Fruit fly (Drosophila melanogaster) whole organism, embryonic: Measurements from ENCODE around the gene CG42693.
A peak's percentile ranks its signal among the peaks of the same experiment; 100 is the strongest.

Experiments used
- Awh ChIP-seq: fragments of 200-800 bp; sonication (Bioruptor generic); IDR thresholded peaks from 2 replicates; pipeline ENCODE4, ENCODE4 v1.3.6; 2022; ENCODE audit warnings: missing biosample characterization, missing genetic modification characterization
- CG10267 ChIP-seq: fragments of 200-800 bp; sonication (Bioruptor generic); optimal IDR thresholded peaks from 2 replicates; lab custom pipeline; 2018; ENCODE audit warnings: missing biosample characterization, mild to moderate bottlenecking, missing genetic modification characterization, moderate library complexity
- CG10366 ChIP-seq: fragments of 200-800 bp; sonication (Bioruptor generic); IDR thresholded peaks from 2 replicates; pipeline ENCODE4 v1.3.6; 2022; ENCODE audit warnings: missing biosample characterization, missing genetic modification characterization
- CG10462 ChIP-seq: fragments of 200-800 bp; sonication (Bioruptor generic); optimal IDR thresholded peaks from 2 replicates; lab custom pipeline; 2016; ENCODE audit warnings: missing biosample characterization, missing genetic modification characterization
- CG11504 ChIP-seq: fragments of 200-800 bp; sonication (Bioruptor generic); optimal IDR thresholded peaks from 3 replicates; lab custom pipeline; 2019; ENCODE audit warnings: missing biosample characterization, mild to moderate bottlenecking, missing genetic modification characterization, moderate library complexity
- CG12299 ChIP-seq: fragments of 200-800 bp; sonication (Bioruptor generic); optimal IDR thresholded peaks from 2 replicates; lab custom pipeline; 2018; ENCODE audit warnings: missing biosample characterization, mild to moderate bottlenecking, missing genetic modification characterization
- CG1529 ChIP-seq: fragments of 200-800 bp; sonication (Bioruptor generic); optimal IDR thresholded peaks from 3 replicates; lab custom pipeline; 2018; ENCODE audit warnings: missing biosample characterization, missing genetic modification characterization
- CG1602 ChIP-seq: fragments of 200-800 bp; sonication (Bioruptor generic); optimal IDR thresholded peaks from 3 replicates; lab custom pipeline; 2016; ENCODE audit warnings: missing biosample characterization, missing genetic modification characterization
- CG17359 ChIP-seq: fragments of 200-800 bp; sonication (Bioruptor generic); optimal IDR thresholded peaks from 3 replicates; lab custom pipeline; 2018; ENCODE audit warnings: missing biosample characterization, mild to moderate bottlenecking, missing genetic modification characterization, moderate library complexity
- CG18599 ChIP-seq: fragments of 200-800 bp; sonication (Bioruptor generic); optimal IDR thresholded peaks from 3 replicates; lab custom pipeline; 2017; ENCODE audit warnings: missing biosample characterization, missing genetic modification characterization, mild to moderate bottlenecking, moderate library complexity, missing genetic modification reagents
- CG18619 ChIP-seq: fragments of 200-800 bp; sonication (Bioruptor generic); optimal IDR thresholded peaks from 3 replicates; lab custom pipeline; 2017; ENCODE audit warnings: missing biosample characterization, mild to moderate bottlenecking, missing genetic modification characterization
- CG2202 ChIP-seq: fragments of 200-800 bp; sonication (Bioruptor generic); optimal IDR thresholded peaks from 2 replicates; lab custom pipeline; 2018; ENCODE audit warnings: missing biosample characterization, mild to moderate bottlenecking, missing genetic modification characterization
- CG31224 ChIP-seq: fragments of 200-800 bp; sonication (Bioruptor generic); IDR thresholded peaks from 2 replicates; pipeline ENCODE4 v1.3.6; 2022; ENCODE audit warnings: missing biosample characterization, missing genetic modification characterization
- CG6272 ChIP-seq: fragments of 200-800 bp; sonication (Bioruptor generic); IDR thresholded peaks from 2 replicates; pipeline ENCODE4 v1.3.6; 2022; ENCODE audit warnings: missing biosample characterization, missing genetic modification characterization
- CG7556 ChIP-seq: fragments of 200-800 bp; sonication (Bioruptor generic); optimal IDR thresholded peaks from 2 replicates; lab custom pipeline; 2017; ENCODE audit warnings: missing biosample characterization, mild to moderate bottlenecking, missing genetic modification characterization
- CG8478 ChIP-seq: fragments of >200 bp; optimal IDR thresholded peaks from 2 replicates; lab custom pipeline; 2018
- Dek ChIP-seq: fragments of 200-800 bp; sonication (Bioruptor generic); optimal IDR thresholded peaks from 3 replicates; lab custom pipeline; 2019; ENCODE audit warnings: missing biosample characterization, mild to moderate bottlenecking, missing genetic modification characterization, moderate library complexity
- Dip2 ChIP-seq: fragments of 200-800 bp; sonication (Bioruptor generic); IDR thresholded peaks from 2 replicates; pipeline ENCODE4 v1.3.6; 2022; ENCODE audit warnings: missing biosample characterization, missing genetic modification characterization
- Eip74EF ChIP-seq, 2 experiments: fragments of 200-800 bp in 1 of 2; fragments of >200 bp in 1 of 2; sonication (Bioruptor generic) in 1 of 2; optimal IDR thresholded peaks; 2 replicates each; lab custom pipeline; 2017 to 2019; ENCODE audit warnings: missing biosample characterization in 2 of 2, missing genetic modification characterization in 2 of 2, mild to moderate bottlenecking in 1 of 2, moderate library complexity in 1 of 2
- Fer3 ChIP-seq: fragments of 200-800 bp; sonication (Bioruptor generic); optimal IDR thresholded peaks from 2 replicates; lab custom pipeline; 2018; ENCODE audit warnings: missing biosample characterization, mild to moderate bottlenecking, missing genetic modification characterization, moderate library complexity
- Hr51 ChIP-seq, 2 experiments: fragments of 200-800 bp; sonication (Bioruptor generic); optimal IDR thresholded peaks; 2 replicates in 1 of 2; 3 replicates in 1 of 2; lab custom pipeline; 2016 to 2018; ENCODE audit warnings: missing biosample characterization in 2 of 2, missing genetic modification characterization in 2 of 2, mild to moderate bottlenecking in 1 of 2, moderate library complexity in 1 of 2
- Meics ChIP-seq: fragments of 200-800 bp; sonication (Bioruptor generic); optimal IDR thresholded peaks from 2 replicates; lab custom pipeline; 2017; ENCODE audit warnings: missing biosample characterization, mild to moderate bottlenecking, missing genetic modification characterization
- Mes4 ChIP-seq: fragments of 200-800 bp; sonication (Bioruptor generic); optimal IDR thresholded peaks from 2 replicates; lab custom pipeline; 2016; ENCODE audit warnings: missing biosample characterization, missing genetic modification characterization
- Nf-YB ChIP-seq: fragments of 200-800 bp; sonication (Bioruptor generic); optimal IDR thresholded peaks from 3 replicates; lab custom pipeline; 2019; ENCODE audit warnings: missing biosample characterization, mild to moderate bottlenecking, missing genetic modification characterization, moderate library complexity
- Oli ChIP-seq: fragments of 200-800 bp; sonication (Bioruptor generic); optimal IDR thresholded peaks from 2 replicates; lab custom pipeline; 2018; ENCODE audit warnings: missing biosample characterization, mild to moderate bottlenecking, missing genetic modification characterization, moderate library complexity
- Ravus ChIP-seq: fragments of 200-800 bp; sonication (Bioruptor generic); IDR thresholded peaks from 2 replicates; pipeline ENCODE4 v1.3.6; 2022; ENCODE audit warnings: missing biosample characterization, missing genetic modification characterization
- Six4 ChIP-seq: fragments of 200-800 bp; sonication (Bioruptor generic); optimal IDR thresholded peaks from 2 replicates; lab custom pipeline; 2016; ENCODE audit warnings: missing biosample characterization, missing genetic modification characterization
- TFAM ChIP-seq: fragments of 200-800 bp; sonication (Bioruptor generic); optimal IDR thresholded peaks from 2 replicates; lab custom pipeline; 2017; ENCODE audit warnings: missing biosample characterization, missing genetic modification characterization, inconsistent platforms
- ac ChIP-seq: fragments of 200-800 bp; sonication (Bioruptor generic); optimal IDR thresholded peaks from 3 replicates; lab custom pipeline; 2017; ENCODE audit warnings: missing biosample characterization, mild to moderate bottlenecking, missing genetic modification characterization
- bab2 ChIP-seq: fragments of 200-800 bp; sonication (Bioruptor generic); optimal IDR thresholded peaks from 2 replicates; lab custom pipeline; 2016; ENCODE audit warnings: missing biosample characterization, missing genetic modification characterization
- cato ChIP-seq: fragments of 200-800 bp; sonication (Bioruptor generic); optimal IDR thresholded peaks from 2 replicates; lab custom pipeline; 2016; ENCODE audit warnings: missing biosample characterization, missing genetic modification characterization, borderline replicate concordance
- chinmo ChIP-seq: fragments of 200-800 bp; sonication (Bioruptor generic); IDR thresholded peaks from 4 replicates; pipeline ENCODE4 v1.3.6; 2022; ENCODE audit warnings: missing biosample characterization, missing genetic modification characterization; ENCODE audit not compliant: partially characterized antibody
- dati ChIP-seq: fragments of 200-800 bp; sonication (Bioruptor generic); IDR thresholded peaks from 2 replicates; pipeline ENCODE4 v1.3.6; 2022; ENCODE audit warnings: missing biosample characterization, missing genetic modification characterization
- dmrt99B ChIP-seq: fragments of 200-800 bp; sonication (Bioruptor generic); optimal IDR thresholded peaks from 2 replicates; lab custom pipeline; 2018; ENCODE audit warnings: missing biosample characterization, mild to moderate bottlenecking, missing genetic modification characterization, moderate library complexity
- dysf ChIP-seq: fragments of 200-800 bp; sonication (Bioruptor generic); IDR thresholded peaks from 3 replicates; pipeline ENCODE4 v1.3.6; 2022; ENCODE audit warnings: missing biosample characterization, missing genetic modification characterization
- ems ChIP-seq: fragments of 200-800 bp; sonication (Bioruptor generic); optimal IDR thresholded peaks from 3 replicates; lab custom pipeline; 2016; ENCODE audit warnings: missing biosample characterization, missing genetic modification characterization
- fd96Cb ChIP-seq: fragments of 200-800 bp; sonication (Bioruptor generic); optimal IDR thresholded peaks from 2 replicates; lab custom pipeline; 2018; ENCODE audit warnings: missing biosample characterization, mild to moderate bottlenecking, missing genetic modification characterization, moderate library complexity
- gfzf ChIP-seq: fragments of 200-800 bp; sonication (Bioruptor generic); optimal IDR thresholded peaks from 2 replicates; lab custom pipeline; 2016; ENCODE audit warnings: missing biosample characterization, mild to moderate bottlenecking, missing genetic modification characterization, moderate library complexity
- gsb ChIP-seq: fragments of 200-800 bp; sonication (Bioruptor generic); IDR thresholded peaks from 2 replicates; pipeline ENCODE4 v1.3.6; 2022; ENCODE audit warnings: missing biosample characterization, missing genetic modification characterization
- ind ChIP-seq: fragments of 200-800 bp; sonication (Bioruptor generic); optimal IDR thresholded peaks from 3 replicates; lab custom pipeline; 2016; ENCODE audit warnings: missing biosample characterization, missing genetic modification characterization
- lmd ChIP-seq: fragments of 200-800 bp; sonication (Bioruptor generic); IDR thresholded peaks from 2 replicates; pipeline ENCODE4 v1.3.6; 2022; ENCODE audit warnings: missing biosample characterization, missing genetic modification characterization
- odd ChIP-seq: fragments of 200-800 bp; sonication (Bioruptor generic); optimal IDR thresholded peaks from 2 replicates; lab custom pipeline; 2017; ENCODE audit warnings: missing biosample characterization, mild to moderate bottlenecking, missing genetic modification characterization
- peb ChIP-seq: fragments of 200-800 bp; sonication (Bioruptor generic); IDR thresholded peaks from 2 replicates; pipeline ENCODE4 v1.3.6; 2022; ENCODE audit warnings: missing biosample characterization, missing genetic modification characterization
- run ChIP-seq: fragments of 200-800 bp; sonication (Bioruptor generic); optimal IDR thresholded peaks from 3 replicates; lab custom pipeline; 2018; ENCODE audit warnings: missing biosample characterization, mild to moderate bottlenecking, missing genetic modification characterization
- slou ChIP-seq: fragments of 200-800 bp; sonication (Bioruptor generic); optimal IDR thresholded peaks from 3 replicates; lab custom pipeline; 2016; ENCODE audit warnings: missing biosample characterization, missing genetic modification characterization
- sr ChIP-seq: fragments of 200-800 bp; sonication (Bioruptor generic); IDR thresholded peaks from 3 replicates; pipeline ENCODE4 v1.3.6; 2022; ENCODE audit warnings: missing biosample characterization, missing genetic modification characterization
- ssp ChIP-seq: fragments of 200-800 bp; sonication (Bioruptor generic); IDR thresholded peaks from 2 replicates; pipeline ENCODE4 v1.3.6; 2022; ENCODE audit warnings: missing biosample characterization, missing genetic modification characterization
- stc ChIP-seq: fragments of 200-800 bp; sonication (Bioruptor generic); IDR thresholded peaks from 2 replicates; pipeline ENCODE4 v1.3.6; 2022; ENCODE audit warnings: missing biosample characterization, missing genetic modification characterization
- zf30C ChIP-seq: fragments of 200-800 bp; sonication (Bioruptor generic); optimal IDR thresholded peaks from 3 replicates; lab custom pipeline; 2018; ENCODE audit warnings: missing biosample characterization, mild to moderate bottlenecking, missing genetic modification characterization

CG42693 gene

dm6 chr3R:31717299-31718167, 9.4 kb upstream of the CG42693 start (continued):
- TF ChIP-seq Eip74EF (GFP tag; optimal IDR thresholded peaks at IDR 0.05; lab: Kevin White, UChicago) = peak in 1 of 2 experiments; percentile 38
- TF ChIP-seq CG10462 = peak; percentile 33
- peak; percentile 76 for TF ChIP-seq CG11504
- no peak for TF ChIP-seq Six4
- TF ChIP-seq gsb (GFP tag; lab: Robert Waterston, UW) = no peak
- TF ChIP-seq lmd (GFP tag; lab: Robert Waterston, UW) = peak; percentile 71
- no peak; the same call in 1 of the 2 replicates for TF ChIP-seq Ravus (GFP tag; lab: Robert Waterston, UW)
- TF ChIP-seq CG17359 (tag; lab: Kevin White, UChicago) = peak; percentile 42
- TF ChIP-seq dati = no peak
- TF ChIP-seq CG18619 (GFP tag; lab: Kevin White, UChicago) = peak; percentile 65
- 0 out of 4 replicates have a peak, but pooled peaks have one; percentile 40 for TF ChIP-seq chinmo (GFP tag; lab: Robert Waterston, UW)
- TF ChIP-seq ssp (GFP tag; lab: Robert Waterston, UW) = no peak
- 0 out of 2 replicates have a peak, but pooled peaks have one; percentile 42 for TF ChIP-seq CG31224 (GFP tag; lab: Robert Waterston, UW)
- peak; percentile 80; the same call in 2 of the 3 replicates for TF ChIP-seq dysf (GFP tag; lab: Robert Waterston, UW)
- no peak for TF ChIP-seq CG6272 (GFP tag; lab: Robert Waterston, UW)
- peak; percentile 73 for TF ChIP-seq Meics (GFP tag; lab: Kevin White, UChicago)
- no peak for TF ChIP-seq slou (GFP tag; lab: Kevin White, UChicago)
- TF ChIP-seq CG1602 (GFP tag; lab: Kevin White, UChicago) = peak; percentile 23
- peak; percentile 79 for TF ChIP-seq CG7556 (GFP tag; lab: Kevin White, UChicago)
- TF ChIP-seq Awh = no peak
- TF ChIP-seq dmrt99B = peak; percentile 77
- peak; percentile 77 for TF ChIP-seq CG18599
- TF ChIP-seq odd = no peak
- TF ChIP-seq CG2202 = no peak
- peak; percentile 11 for TF ChIP-seq CG10267 (tag; lab: Kevin White, UChicago)
- TF ChIP-seq sr (GFP tag; lab: Robert Waterston, UW) = peak; percentile 45; the same call in 1 of the 3 replicates
- TF ChIP-seq fd96Cb (tag; lab: Kevin White, UChicago) = peak; percentile 58
- TF ChIP-seq CG10366 = peak; percentile 51
- peak; percentile 48 for TF ChIP-seq bab2 (GFP tag; lab: Kevin White, UChicago)
- no peak for TF ChIP-seq Dip2 (GFP tag; lab: Robert Waterston, UW)
- TF ChIP-seq CG8478 (lab: Kevin White, UChicago) = no peak
- TF ChIP-seq CG12299 (tag; lab: Kevin White, UChicago) = no peak
- TF ChIP-seq peb (GFP tag; lab: Robert Waterston, UW) = no peak
- TF ChIP-seq ems (GFP tag; lab: Kevin White, UChicago) = peak; percentile 52
- peak; percentile 36 for TF ChIP-seq CG1529
- no peak for TF ChIP-seq ac (GFP tag; lab: Kevin White, UChicago)
- TF ChIP-seq Mes4 (GFP tag; lab: Kevin White, UChicago) = peak; percentile 58
- no peak for TF ChIP-seq run (tag; lab: Kevin White, UChicago)
- TF ChIP-seq Hr51 (GFP tag; optimal IDR thresholded peaks at IDR 0.05; lab: Kevin White, UChicago) = peak; percentile 26 to 79
- peak; percentile 53 for TF ChIP-seq ind (GFP tag; lab: Kevin White, UChicago)
- TF ChIP-seq Oli (tag; lab: Kevin White, UChicago) = peak; percentile 74
- TF ChIP-seq stc = peak; percentile 50; the same call in 1 of the 2 replicates
- TF ChIP-seq zf30C (GFP tag; lab: Kevin White, UChicago) = no peak
- no peak for TF ChIP-seq gfzf (GFP tag; lab: Kevin White, UChicago)
- peak; percentile 37 for TF ChIP-seq Nf-YB (GFP tag; lab: Kevin White, UChicago)
- peak; percentile 14 for TF ChIP-seq Dek
- no peak for TF ChIP-seq cato
- no peak for TF ChIP-seq TFAM (GFP tag; lab: Kevin White, UChicago)
- peak; percentile 57 for TF ChIP-seq Fer3 (tag; lab: Kevin White, UChicago)
